Fruit fly (Drosophila melanogaster): ENCODE results near the gene Raf.

Gene Raf

DNA sequence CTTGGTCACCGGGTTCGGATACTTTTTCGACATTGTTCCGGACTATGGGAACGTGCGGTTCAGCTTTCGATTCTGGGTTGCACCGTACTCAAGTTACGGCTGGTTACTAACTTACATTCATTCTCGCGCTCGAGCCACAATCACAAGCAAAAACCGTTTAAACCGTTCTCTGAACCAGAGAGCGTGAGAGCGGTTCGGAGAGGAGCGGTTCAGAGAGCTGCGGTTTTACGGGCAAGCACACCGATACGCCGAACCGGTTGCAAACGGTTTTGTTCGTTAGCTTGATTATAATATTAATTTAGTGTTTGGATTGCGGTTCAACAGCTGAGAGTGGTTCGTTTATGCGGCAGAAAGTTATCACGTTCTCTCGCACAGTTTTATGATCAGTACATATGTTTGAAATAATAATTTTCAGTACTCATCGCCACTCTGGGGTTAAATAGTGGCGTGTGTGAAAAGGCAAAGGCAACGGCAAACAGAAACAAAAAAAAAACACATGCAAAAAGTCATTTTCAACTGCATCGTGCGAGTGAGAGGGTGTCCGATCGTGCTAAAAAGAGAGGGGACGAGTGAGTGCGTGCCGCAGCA lies 30.5 kb downstream of the Raf start, which contains the start of gene CG14050:
TSS of gene CG14050 (minus strand) at position 560 of the 588 bp plus-strand sequence.
- no peak for TF ChIP-seq toe (GFP tag; optimal IDR thresholded peaks at IDR 0.05)
- TF ChIP-seq cnc (optimal IDR thresholded peaks at IDR 0.05), result no peak
- no peak for TF ChIP-seq Hr96 (GFP tag; optimal IDR thresholded peaks at IDR 0.05)
- no peak for TF ChIP-seq ovo (GFP tag; optimal IDR thresholded peaks at IDR 0.05)
- no peak for TF ChIP-seq CG11617 (GFP tag; optimal IDR thresholded peaks at IDR 0.05)
- no peak for TF ChIP-seq CG14711 (tag; optimal IDR thresholded peaks at IDR 0.05)
- TF ChIP-seq pad (GFP tag; optimal IDR thresholded peaks at IDR 0.05), result no peak
- TF ChIP-seq kay (GFP tag; ENCODE audit: borderline replicate concordance), result no peak
- TF ChIP-seq cic (GFP tag; optimal IDR thresholded peaks at IDR 0.05), result no peak
- TF ChIP-seq tj (GFP tag; optimal IDR thresholded peaks at IDR 0.05), result no peak
- TF ChIP-seq Mnt (GFP tag; optimal IDR thresholded peaks at IDR 0.05), result no peak
- no peak for TF ChIP-seq Clk (GFP tag; optimal IDR thresholded peaks at IDR 0.05)
- TF ChIP-seq Crg-1 (GFP tag; optimal IDR thresholded peaks at IDR 0.05), result no peak
- TF ChIP-seq bab1 (GFP tag; optimal IDR thresholded peaks at IDR 0.05), result no peak
- no peak for TF ChIP-seq CG7045 (GFP tag; optimal IDR thresholded peaks at IDR 0.05)
- TF ChIP-seq CG12768 (GFP tag; optimal IDR thresholded peaks at IDR 0.05), result no peak
- no peak for TF ChIP-seq CG1620 (GFP tag; optimal IDR thresholded peaks at IDR 0.05)
- no peak for TF ChIP-seq CG33017 (tag; optimal IDR thresholded peaks at IDR 0.05)

DNA sequence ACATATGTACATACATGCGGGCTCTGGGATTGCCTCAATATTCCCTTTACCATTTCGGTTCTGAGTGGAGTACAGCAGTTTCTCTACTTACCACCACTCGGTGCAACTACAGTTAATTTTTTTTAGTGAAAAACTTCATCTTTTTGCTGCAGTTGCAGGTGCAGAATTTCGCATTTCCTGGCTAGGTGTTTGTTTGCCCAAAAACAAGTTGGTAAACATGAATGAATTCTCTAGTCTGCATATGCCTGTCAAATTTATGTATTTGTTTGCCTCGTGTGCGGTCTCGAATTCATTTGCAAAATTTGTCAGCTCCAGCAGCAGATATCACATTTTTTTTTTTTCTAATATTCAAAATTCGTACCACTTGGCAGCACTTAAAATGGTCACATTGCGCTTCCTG lies 31.6 kb downstream of the Raf start, which contains the start of gene CG2854:
TSS of gene CG2854 (plus strand) at position 301 of the 400 bp plus-strand sequence.
- no peak for TF ChIP-seq CG1620 (GFP tag; optimal IDR thresholded peaks at IDR 0.05)
- TF ChIP-seq Hr96 (GFP tag; optimal IDR thresholded peaks at IDR 0.05), result no peak
- TF ChIP-seq CG33017 (tag; optimal IDR thresholded peaks at IDR 0.05), result no peak
- no peak for TF ChIP-seq CG11617 (GFP tag; optimal IDR thresholded peaks at IDR 0.05)
- TF ChIP-seq Clk (GFP tag; optimal IDR thresholded peaks at IDR 0.05), result no peak
- no peak for TF ChIP-seq kay (GFP tag; ENCODE audit: borderline replicate concordance)
- TF ChIP-seq cnc (optimal IDR thresholded peaks at IDR 0.05), result no peak
- no peak for TF ChIP-seq CG7045 (GFP tag; optimal IDR thresholded peaks at IDR 0.05)
- TF ChIP-seq ovo (GFP tag; optimal IDR thresholded peaks at IDR 0.05), result no peak
- no peak for TF ChIP-seq bab1 (GFP tag; optimal IDR thresholded peaks at IDR 0.05)
- no peak for TF ChIP-seq cic (GFP tag; optimal IDR thresholded peaks at IDR 0.05)
- TF ChIP-seq CG14711 (tag; optimal IDR thresholded peaks at IDR 0.05), result no peak

dm6 chrX:2329312-2329711 lies 34.0 kb downstream of the Raf start:
- TF ChIP-seq CG11617 (GFP tag; optimal IDR thresholded peaks at IDR 0.05) (no peak), CG33017 (tag; optimal IDR thresholded peaks at IDR 0.05) (no peak), tj (GFP tag; optimal IDR thresholded peaks at IDR 0.05) (no peak)

DNA sequence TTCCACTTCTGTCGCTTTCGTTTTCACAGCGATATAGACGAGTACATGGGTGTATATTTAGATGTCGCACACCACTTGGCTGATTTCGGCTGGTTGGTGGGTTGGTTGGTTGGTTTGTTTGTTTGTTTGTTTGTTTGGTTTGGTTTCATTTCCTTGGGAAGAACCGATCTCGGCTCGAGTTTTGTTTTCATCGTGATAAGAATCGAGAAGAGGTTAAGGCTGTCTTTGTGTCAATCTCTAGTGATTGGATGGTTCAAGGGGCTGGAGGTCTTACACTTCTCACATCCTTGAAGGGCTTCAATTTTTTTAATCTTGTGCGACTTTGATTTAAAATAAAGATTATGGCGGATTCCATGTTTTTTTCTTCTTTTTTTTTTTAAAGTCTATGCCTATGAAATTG lies 37.5 kb downstream of the Raf start:
- TF ChIP-seq CG11617 (GFP tag; optimal IDR thresholded peaks at IDR 0.05) (no peak), Hr96 (GFP tag; optimal IDR thresholded peaks at IDR 0.05) (no peak), pad (GFP tag; optimal IDR thresholded peaks at IDR 0.05) (no peak), CG33017 (tag; optimal IDR thresholded peaks at IDR 0.05) (no peak), CG14711 (tag; optimal IDR thresholded peaks at IDR 0.05) (no peak), ovo (GFP tag; optimal IDR thresholded peaks at IDR 0.05) (no peak), CG12768 (GFP tag; optimal IDR thresholded peaks at IDR 0.05) (no peak), CG1620 (GFP tag; optimal IDR thresholded peaks at IDR 0.05) (no peak), cnc (optimal IDR thresholded peaks at IDR 0.05) (no peak), toe (GFP tag; optimal IDR thresholded peaks at IDR 0.05) (no peak), cic (GFP tag; optimal IDR thresholded peaks at IDR 0.05) (no peak), Crg-1 (GFP tag; optimal IDR thresholded peaks at IDR 0.05) (no peak), CG5204 (GFP tag; optimal IDR thresholded peaks at IDR 0.05) (no peak), tj (GFP tag; optimal IDR thresholded peaks at IDR 0.05) (no peak), CG7101 (tag; optimal IDR thresholded peaks at IDR 0.05) (no peak), Mnt (GFP tag; optimal IDR thresholded peaks at IDR 0.05) (no peak), Clk (GFP tag; optimal IDR thresholded peaks at IDR 0.05) (no peak), kay (GFP tag; ENCODE audit: borderline replicate concordance) (no peak), CG7045 (GFP tag; optimal IDR thresholded peaks at IDR 0.05) (no peak)

DNA sequence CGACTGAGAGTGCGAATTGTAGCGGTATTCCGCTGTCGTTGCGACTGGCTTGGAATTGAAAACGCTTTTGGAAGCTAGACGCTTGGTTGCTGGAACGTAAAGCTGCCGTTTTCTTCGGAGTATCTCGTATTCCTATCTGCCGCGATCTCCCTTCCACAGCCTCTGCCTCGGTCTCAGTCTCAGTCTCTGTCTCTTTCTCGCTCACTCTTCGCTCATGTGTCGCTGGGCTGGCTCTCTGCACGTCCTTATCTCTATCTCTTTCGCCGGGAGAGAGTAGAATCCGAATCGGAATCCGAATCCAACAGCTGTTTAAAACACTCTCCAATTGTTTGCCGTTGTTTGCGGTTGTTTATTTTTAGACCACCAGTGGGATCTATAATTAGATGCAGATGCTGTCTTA lies 38.8 kb downstream of the Raf start:
- no peak for TF ChIP-seq Clk (GFP tag; optimal IDR thresholded peaks at IDR 0.05)
- TF ChIP-seq Hr96 (GFP tag; optimal IDR thresholded peaks at IDR 0.05), result no peak
- TF ChIP-seq bab1 (GFP tag; optimal IDR thresholded peaks at IDR 0.05), result no peak
- TF ChIP-seq ovo (GFP tag; optimal IDR thresholded peaks at IDR 0.05), result no peak
- no peak for TF ChIP-seq CG33017 (tag; optimal IDR thresholded peaks at IDR 0.05)
- peak; percentile 11 for TF ChIP-seq pad (GFP tag; optimal IDR thresholded peaks at IDR 0.05)

dm6 chrX:2334556-2335137 lies 39.4 kb downstream of the Raf start, which contains the start of gene Ilp6:
Gene Ilp6 (minus strand): TSS chrX:2334658.
- no peak for TF ChIP-seq cnc (optimal IDR thresholded peaks at IDR 0.05)
- TF ChIP-seq Crg-1 (GFP tag; optimal IDR thresholded peaks at IDR 0.05), result no peak
- TF ChIP-seq CG11617 (GFP tag; optimal IDR thresholded peaks at IDR 0.05), result no peak
- peak; percentile 78 for TF ChIP-seq tj (GFP tag; optimal IDR thresholded peaks at IDR 0.05)
- TF ChIP-seq CG7045 (GFP tag; optimal IDR thresholded peaks at IDR 0.05), result no peak
- no peak for TF ChIP-seq CG1620 (GFP tag; optimal IDR thresholded peaks at IDR 0.05)
- TF ChIP-seq CG12768 (GFP tag; optimal IDR thresholded peaks at IDR 0.05), result no peak
- TF ChIP-seq CG14711 (tag; optimal IDR thresholded peaks at IDR 0.05), result no peak
- TF ChIP-seq Clk (GFP tag; optimal IDR thresholded peaks at IDR 0.05), result no peak
- no peak for TF ChIP-seq Hr96 (GFP tag; optimal IDR thresholded peaks at IDR 0.05)
- TF ChIP-seq pad (GFP tag; optimal IDR thresholded peaks at IDR 0.05), result no peak
- peak; percentile 74 for TF ChIP-seq Mnt (GFP tag; optimal IDR thresholded peaks at IDR 0.05)
- no peak for TF ChIP-seq toe (GFP tag; optimal IDR thresholded peaks at IDR 0.05)
- TF ChIP-seq CG7101 (tag; optimal IDR thresholded peaks at IDR 0.05), result no peak
- peak; percentile 27 for TF ChIP-seq ovo (GFP tag; optimal IDR thresholded peaks at IDR 0.05)
- TF ChIP-seq cic (GFP tag; optimal IDR thresholded peaks at IDR 0.05), result no peak
- TF ChIP-seq kay (GFP tag; ENCODE audit: borderline replicate concordance), result peak; percentile 49
- TF ChIP-seq CG5204 (GFP tag; optimal IDR thresholded peaks at IDR 0.05), result no peak
- TF ChIP-seq bab1 (GFP tag; optimal IDR thresholded peaks at IDR 0.05), result no peak
- no peak for TF ChIP-seq CG33017 (tag; optimal IDR thresholded peaks at IDR 0.05)
